Fruit fly (Drosophila melanogaster) whole organism, adult: ENCODE measurements around the gene Dus1.

Source experiments
- CG11617 ChIP-seq: fragments of 200-800 bp; sonication (Bioruptor generic); optimal IDR thresholded peaks from 2 replicates; lab custom pipeline; 2017; ENCODE audit warnings: mild to moderate bottlenecking, missing biosample characterization, missing genetic modification reagents, missing genetic modification characterization
- CG12768 ChIP-seq: fragments of 200-800 bp; sonication (Bioruptor generic); optimal IDR thresholded peaks from 2 replicates; lab custom pipeline; 2017; ENCODE audit warnings: missing biosample characterization, missing genetic modification characterization, mild to moderate bottlenecking, moderate library complexity, missing genetic modification reagents
- CG14711 ChIP-seq: fragments of 200-800 bp; sonication (Bioruptor generic); optimal IDR thresholded peaks from 2 replicates; lab custom pipeline; 2018; ENCODE audit warnings: missing biosample characterization, mild to moderate bottlenecking, missing genetic modification characterization, moderate library complexity
- CG1620 ChIP-seq: fragments of 200-800 bp; sonication (Bioruptor generic); optimal IDR thresholded peaks from 2 replicates; lab custom pipeline; 2016; ENCODE audit warnings: missing biosample characterization, missing genetic modification characterization
- CG33017 ChIP-seq: fragments of 200-800 bp; sonication (Bioruptor generic); optimal IDR thresholded peaks from 2 replicates; lab custom pipeline; 2018; ENCODE audit warnings: missing biosample characterization, mild to moderate bottlenecking, missing genetic modification characterization, moderate library complexity
- CG5204 ChIP-seq: fragments of 200-800 bp; sonication (Bioruptor generic); optimal IDR thresholded peaks from 2 replicates; lab custom pipeline; 2016; ENCODE audit warnings: missing biosample characterization, missing genetic modification characterization
- CG7045 ChIP-seq: fragments of 200-800 bp; sonication (Bioruptor generic); optimal IDR thresholded peaks from 2 replicates; lab custom pipeline; 2017; ENCODE audit warnings: missing biosample characterization, mild to moderate bottlenecking, missing genetic modification characterization
- CG7101 ChIP-seq: fragments of 200-800 bp; sonication (Bioruptor generic); optimal IDR thresholded peaks from 2 replicates; lab custom pipeline; 2018; ENCODE audit warnings: missing biosample characterization, mild to moderate bottlenecking, missing genetic modification characterization, moderate library complexity
- Clk ChIP-seq: fragments of 200-800 bp; sonication (Bioruptor generic); optimal IDR thresholded peaks from 2 replicates; lab custom pipeline; 2017; ENCODE audit warnings: missing biosample characterization, missing genetic modification characterization
- Crg-1 ChIP-seq: fragments of 200-800 bp; sonication (Bioruptor generic); optimal IDR thresholded peaks from 2 replicates; lab custom pipeline; 2016; ENCODE audit warnings: missing biosample characterization, missing genetic modification characterization
- Hr96 ChIP-seq: fragments of 200-800 bp; sonication (Bioruptor generic); optimal IDR thresholded peaks from 2 replicates; lab custom pipeline; 2016; ENCODE audit warnings: missing biosample characterization, missing genetic modification characterization
- Mnt ChIP-seq: fragments of 200-800 bp; sonication (Bioruptor generic); optimal IDR thresholded peaks from 2 replicates; lab custom pipeline; 2016; ENCODE audit warnings: missing biosample characterization, mild to moderate bottlenecking, missing genetic modification characterization
- bab1 ChIP-seq: fragments of 200-800 bp; sonication (Bioruptor generic); optimal IDR thresholded peaks from 3 replicates; lab custom pipeline; 2019; ENCODE audit warnings: missing biosample characterization, mild to moderate bottlenecking, missing genetic modification characterization, moderate library complexity
- cic ChIP-seq: fragments of 200-800 bp; sonication (Bioruptor generic); optimal IDR thresholded peaks from 2 replicates; lab custom pipeline; 2017; ENCODE audit warnings: missing biosample characterization, mild to moderate bottlenecking, missing genetic modification characterization, moderate library complexity
- cnc ChIP-seq, 2 experiments: fragments of >200 bp; optimal IDR thresholded peaks; 2 replicates each; lab custom pipeline; 2017
- kay ChIP-seq: fragments of 200-800 bp; sonication (Bioruptor generic); peaks from one replicate; lab custom pipeline; 2016; ENCODE audit warnings: missing biosample characterization, missing genetic modification characterization, borderline replicate concordance
- ovo ChIP-seq: fragments of 200-800 bp; sonication (Bioruptor generic); optimal IDR thresholded peaks from 2 replicates; lab custom pipeline; 2016; ENCODE audit warnings: missing biosample characterization, missing genetic modification characterization
- pad ChIP-seq: fragments of 200-800 bp; sonication (Bioruptor generic); optimal IDR thresholded peaks from 3 replicates; lab custom pipeline; 2017; ENCODE audit warnings: missing biosample characterization, missing genetic modification characterization, mild to moderate bottlenecking, moderate library complexity, missing genetic modification reagents
- tj ChIP-seq: fragments of 200-800 bp; sonication (Bioruptor generic); optimal IDR thresholded peaks from 3 replicates; lab custom pipeline; 2017; ENCODE audit warnings: missing biosample characterization, mild to moderate bottlenecking, missing genetic modification characterization, moderate library complexity
- toe ChIP-seq: fragments of 200-800 bp; sonication (Bioruptor generic); optimal IDR thresholded peaks from 2 replicates; lab custom pipeline; 2016; ENCODE audit warnings: missing biosample characterization, missing genetic modification characterization

Gene Dus1

DNA sequence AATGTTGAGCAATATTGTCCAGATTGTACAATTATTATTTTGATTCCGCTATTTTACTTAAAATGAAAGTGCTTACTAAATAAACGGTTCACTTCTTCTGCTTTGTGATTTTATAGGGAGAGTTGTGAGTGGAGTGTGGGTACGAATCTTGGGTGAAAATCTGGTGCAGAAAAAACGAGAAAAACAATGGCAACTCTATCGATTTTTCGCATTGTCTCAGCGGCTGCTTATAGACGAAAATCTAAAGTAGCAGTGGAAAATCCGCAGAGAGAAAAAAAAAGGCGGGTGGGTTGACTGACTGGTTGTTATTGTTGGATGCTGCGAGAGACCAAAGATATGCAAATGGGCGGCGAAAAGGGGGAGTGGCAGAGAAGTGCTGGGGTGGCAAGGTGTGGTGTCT, 28.4 kb downstream of the Dus1 start:
- TF ChIP-seq CG5204, result no peak
- TF ChIP-seq kay, result no peak
- TF ChIP-seq toe (GFP tag; lab: Kevin White, UChicago), result no peak
- no peak for TF ChIP-seq bab1 (GFP tag; lab: Kevin White, UChicago)
- TF ChIP-seq CG11617 (GFP tag; lab: Kevin White, UChicago), result no peak
- no peak for TF ChIP-seq CG33017
- TF ChIP-seq CG14711 (tag; lab: Kevin White, UChicago), result no peak
- no peak for TF ChIP-seq ovo (GFP tag; lab: Kevin White, UChicago)

DNA sequence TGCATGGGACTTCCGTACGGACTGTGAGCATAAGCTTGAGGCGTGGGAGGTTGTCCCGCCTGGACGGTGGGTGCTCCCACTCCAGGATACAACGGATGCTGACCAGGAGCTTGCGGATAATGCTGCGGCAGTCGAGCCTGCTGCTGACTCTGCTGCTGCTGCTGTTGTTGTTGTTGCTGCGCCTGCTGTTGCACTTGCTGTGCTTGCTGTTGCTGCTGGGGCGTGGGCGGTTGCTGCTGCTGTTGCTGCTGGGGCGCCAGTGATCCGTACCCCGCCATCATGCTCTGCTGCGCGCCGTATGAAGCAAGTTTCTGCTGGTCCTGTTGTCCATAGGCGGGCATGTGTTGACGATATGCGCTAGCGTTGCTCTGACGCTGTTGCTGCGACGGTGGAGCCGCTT, 30.1 kb downstream of the Dus1 start:
- TF ChIP-seq bab1 (GFP tag; lab: Kevin White, UChicago), result no peak
- no peak for TF ChIP-seq Crg-1
- TF ChIP-seq CG12768 (GFP tag; lab: Kevin White, UChicago), result no peak
- no peak for TF ChIP-seq CG33017
- no peak for TF ChIP-seq CG11617 (GFP tag; lab: Kevin White, UChicago)
- TF ChIP-seq CG1620 (GFP tag; lab: Kevin White, UChicago), result no peak
- TF ChIP-seq kay, result no peak
- TF ChIP-seq CG14711 (tag; lab: Kevin White, UChicago), result no peak
- TF ChIP-seq ovo (GFP tag; lab: Kevin White, UChicago), result no peak
- TF ChIP-seq Hr96 (GFP tag; lab: Kevin White, UChicago), result no peak
- no peak for TF ChIP-seq toe (GFP tag; lab: Kevin White, UChicago)
- no peak for TF ChIP-seq CG7101 (tag; lab: Kevin White, UChicago)
- TF ChIP-seq CG5204, result no peak

DNA sequence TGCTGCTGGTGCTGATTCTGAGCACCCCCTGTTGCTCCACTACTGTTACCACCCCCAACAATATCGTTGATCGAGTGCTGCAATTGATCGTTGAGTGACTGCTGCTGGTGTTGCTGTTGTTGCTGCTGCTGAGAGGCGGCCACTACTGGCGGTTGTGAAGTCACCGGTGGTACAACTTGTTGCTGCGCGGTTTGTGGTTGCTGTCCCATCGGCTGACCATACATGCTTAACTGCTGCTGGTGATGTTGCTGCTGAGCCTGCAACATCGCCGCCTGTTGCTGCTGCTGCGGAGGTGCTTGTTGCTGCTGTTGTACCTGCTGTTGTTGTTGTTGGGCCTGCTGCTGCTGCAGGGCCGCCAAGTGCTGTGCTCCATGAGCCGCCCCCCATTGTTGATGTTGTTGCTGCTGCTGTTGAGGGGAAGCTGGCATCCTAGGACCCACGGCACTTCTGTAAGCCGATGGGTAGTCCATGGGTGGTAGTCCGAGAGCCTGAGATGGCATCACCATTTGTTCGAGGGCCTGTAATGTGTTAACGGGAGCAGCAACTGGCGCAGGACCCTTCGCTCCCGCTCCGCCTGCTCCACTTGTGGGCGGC, 31.3 kb downstream of the Dus1 start:
- no peak for TF ChIP-seq bab1 (GFP tag; lab: Kevin White, UChicago)
- TF ChIP-seq Hr96 (GFP tag; lab: Kevin White, UChicago), result no peak
- TF ChIP-seq Crg-1, result no peak
- no peak for TF ChIP-seq CG11617 (GFP tag; lab: Kevin White, UChicago)
- TF ChIP-seq cic (GFP tag; lab: Kevin White, UChicago), result no peak
- no peak for TF ChIP-seq CG7045 (GFP tag; lab: Kevin White, UChicago)
- no peak for TF ChIP-seq CG14711 (tag; lab: Kevin White, UChicago)
- no peak for TF ChIP-seq cnc (optimal IDR thresholded peaks at IDR 0.05; lab: Kevin White, UChicago)

DNA sequence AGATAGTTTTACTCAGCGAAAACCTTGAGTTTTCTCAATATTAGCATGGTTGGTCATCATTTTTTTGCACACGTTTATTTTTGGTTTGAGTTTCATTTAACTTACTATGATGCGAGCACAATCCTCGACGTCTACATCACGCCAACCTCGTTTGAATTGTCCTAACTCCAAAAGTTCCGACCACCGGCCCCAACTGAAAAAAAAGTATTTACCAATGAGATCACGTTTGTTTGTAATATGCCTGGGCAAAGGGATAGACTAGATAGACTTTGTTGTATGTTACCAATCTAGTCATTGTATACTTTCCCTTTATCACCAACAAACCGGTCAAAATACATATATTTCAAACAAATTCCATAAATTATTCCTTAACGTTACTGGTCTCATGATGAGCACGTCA, 39.4 kb downstream of the Dus1 start, which contains the start of gene CG13693:
Gene CG13693, plus strand, starts transcription at position 301 of the 400 bp plus-strand sequence.
- TF ChIP-seq tj (GFP tag; lab: Kevin White, UChicago), result no peak
- no peak for TF ChIP-seq toe (GFP tag; lab: Kevin White, UChicago)
- TF ChIP-seq CG14711 (tag; lab: Kevin White, UChicago), result no peak
- no peak for TF ChIP-seq CG5204
- TF ChIP-seq Mnt (GFP tag; lab: Kevin White, UChicago), result no peak
- no peak for TF ChIP-seq cnc (optimal IDR thresholded peaks at IDR 0.05; lab: Kevin White, UChicago)
- TF ChIP-seq CG33017, result no peak
- no peak for TF ChIP-seq Hr96 (GFP tag; lab: Kevin White, UChicago)
- TF ChIP-seq Crg-1, result no peak
- TF ChIP-seq CG11617 (GFP tag; lab: Kevin White, UChicago), result no peak
- TF ChIP-seq pad (GFP tag; lab: Kevin White, UChicago), result no peak
- no peak for TF ChIP-seq CG1620 (GFP tag; lab: Kevin White, UChicago)
- no peak for TF ChIP-seq cic (GFP tag; lab: Kevin White, UChicago)
- TF ChIP-seq bab1 (GFP tag; lab: Kevin White, UChicago), result no peak
- no peak for TF ChIP-seq kay

DNA sequence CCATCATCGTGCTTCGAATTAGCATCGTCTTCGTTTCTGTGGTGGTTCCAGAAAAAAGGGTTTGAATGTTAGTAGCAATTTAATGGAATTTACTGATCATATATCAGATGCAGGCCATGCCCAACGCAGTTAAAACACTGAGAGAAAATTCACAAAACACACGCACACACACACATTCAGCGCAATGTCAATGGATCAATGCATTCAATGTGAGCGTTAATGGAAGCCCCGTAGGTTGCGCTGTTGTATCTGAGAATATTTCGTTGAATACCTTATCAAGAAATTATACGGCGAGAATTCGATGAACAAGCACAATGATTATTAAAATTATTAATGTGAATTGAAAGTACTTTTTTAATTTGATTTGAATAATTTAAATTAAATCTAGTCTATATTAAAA, 43.3 kb downstream of the Dus1 start:
- TF ChIP-seq CG7101 (tag; lab: Kevin White, UChicago) (no peak), Hr96 (GFP tag; lab: Kevin White, UChicago) (no peak), Clk (GFP tag; lab: Kevin White, UChicago) (no peak), tj (GFP tag; lab: Kevin White, UChicago) (no peak), CG11617 (GFP tag; lab: Kevin White, UChicago) (no peak), cnc (optimal IDR thresholded peaks at IDR 0.05; lab: Kevin White, UChicago) (no peak), Mnt (GFP tag; lab: Kevin White, UChicago) (no peak), toe (GFP tag; lab: Kevin White, UChicago) (no peak), pad (GFP tag; lab: Kevin White, UChicago) (no peak), CG14711 (tag; lab: Kevin White, UChicago) (no peak), kay (no peak)

DNA sequence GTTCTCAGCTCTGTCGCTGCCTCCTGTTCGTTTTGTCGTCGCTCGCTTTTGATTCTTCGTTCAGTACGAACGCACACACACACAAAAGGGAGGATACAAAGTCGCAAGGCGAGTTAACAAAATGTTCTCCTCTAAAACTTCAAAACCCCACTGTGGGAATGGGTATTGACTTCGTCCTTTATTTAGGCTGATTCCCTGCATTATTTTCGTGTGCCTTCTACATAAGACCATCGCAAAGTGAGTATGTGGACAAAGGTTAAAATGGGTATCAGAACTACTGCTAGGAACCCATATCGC, 46.2 kb downstream of the Dus1 start:
- TF ChIP-seq CG1620 (GFP tag; lab: Kevin White, UChicago) (no peak), Crg-1 (no peak), CG33017 (no peak), kay (no peak), CG14711 (tag; lab: Kevin White, UChicago) (no peak), toe (GFP tag; lab: Kevin White, UChicago) (no peak), CG5204 (no peak), CG7045 (GFP tag; lab: Kevin White, UChicago) (no peak), tj (GFP tag; lab: Kevin White, UChicago) (no peak), ovo (GFP tag; lab: Kevin White, UChicago) (no peak), CG7101 (tag; lab: Kevin White, UChicago) (no peak), CG12768 (GFP tag; lab: Kevin White, UChicago) (no peak), CG11617 (GFP tag; lab: Kevin White, UChicago) (no peak), cic (GFP tag; lab: Kevin White, UChicago) (no peak)
